Fruit fly (Drosophila melanogaster) whole organism, embryonic: Measurements from ENCODE around the gene Sgt1.
A peak's percentile ranks its signal among the peaks of the same experiment; 100 is the strongest.

Experiments used
- Adf1 ChIP-seq: fragments of 200-800 bp; sonication (Bioruptor generic); IDR thresholded peaks from 2 replicates; pipeline ENCODE4 v1.3.6; 2022; ENCODE audit warnings: missing biosample characterization, missing genetic modification characterization
- Awh ChIP-seq: fragments of 200-800 bp; sonication (Bioruptor generic); IDR thresholded peaks from 2 replicates; pipeline ENCODE4, ENCODE4 v1.3.6; 2022; ENCODE audit warnings: missing biosample characterization, missing genetic modification characterization
- Bgb ChIP-seq: fragments of 200-800 bp; sonication (Bioruptor generic); IDR thresholded peaks from 2 replicates; pipeline ENCODE4 v1.3.6; 2022; ENCODE audit warnings: missing biosample characterization, missing genetic modification characterization; ENCODE audit not compliant: partially characterized antibody
- BtbVII ChIP-seq: fragments of 200-800 bp; sonication (Bioruptor generic); optimal IDR thresholded peaks from 3 replicates; lab custom pipeline; 2017; ENCODE audit warnings: missing biosample characterization, mild to moderate bottlenecking, missing genetic modification characterization
- CG10147 ChIP-seq: fragments of 200-800 bp; sonication (Bioruptor generic); optimal IDR thresholded peaks from 2 replicates; lab custom pipeline; 2019; ENCODE audit warnings: missing biosample characterization, mild to moderate bottlenecking, missing genetic modification characterization, moderate library complexity
- CG10321 ChIP-seq: fragments of 200-800 bp; sonication (Bioruptor generic); IDR thresholded peaks from 2 replicates; pipeline ENCODE4 v1.3.6; 2022; ENCODE audit warnings: missing biosample characterization, missing genetic modification characterization
- CG11723 ChIP-seq: fragments of 200-800 bp; sonication (Bioruptor generic); optimal IDR thresholded peaks from 2 replicates; lab custom pipeline; 2017; ENCODE audit warnings: missing biosample characterization, mild to moderate bottlenecking, missing genetic modification characterization
- CG12219 ChIP-seq: fragments of 200-800 bp; sonication (Bioruptor generic); optimal IDR thresholded peaks from 3 replicates; lab custom pipeline; 2018; ENCODE audit warnings: missing biosample characterization, mild to moderate bottlenecking, missing genetic modification characterization
- CG14441 ChIP-seq: fragments of 200-800 bp; sonication (Bioruptor generic); IDR thresholded peaks from 2 replicates; pipeline ENCODE4 v1.3.6; 2022; ENCODE audit warnings: missing biosample characterization, missing genetic modification characterization
- CG14965 ChIP-seq: fragments of 200-800 bp; sonication (Bioruptor generic); optimal IDR thresholded peaks from 2 replicates; lab custom pipeline; 2016; ENCODE audit warnings: missing biosample characterization, missing genetic modification characterization, borderline replicate concordance
- CG16813 ChIP-seq: fragments of 200-800 bp; sonication (Bioruptor generic); IDR thresholded peaks from 3 replicates; pipeline ENCODE4 v1.3.6; 2022; ENCODE audit warnings: missing biosample characterization, missing genetic modification characterization; ENCODE audit not compliant: partially characterized antibody
- CG17829 ChIP-seq: fragments of 200-800 bp; optimal IDR thresholded peaks from 2 replicates; lab custom pipeline; 2019; ENCODE audit warnings: missing biosample characterization, mild to moderate bottlenecking, missing genetic modification characterization, moderate library complexity
- CG2712 ChIP-seq: fragments of 200-800 bp; optimal IDR thresholded peaks from 3 replicates; lab custom pipeline; 2019; ENCODE audit warnings: missing biosample characterization, mild to moderate bottlenecking, missing genetic modification characterization, moderate library complexity
- CG33557 ChIP-seq: fragments of 200-800 bp; sonication (Bioruptor generic); optimal IDR thresholded peaks from 2 replicates; lab custom pipeline; 2019; ENCODE audit warnings: missing biosample characterization, mild to moderate bottlenecking, missing genetic modification characterization, moderate library complexity
- CG3847 ChIP-seq: fragments of 200-800 bp; sonication (Bioruptor generic); IDR thresholded peaks from 2 replicates; pipeline ENCODE4 v1.3.6; 2022; ENCODE audit warnings: missing biosample characterization, missing genetic modification characterization
- CG3995 ChIP-seq: fragments of 200-800 bp; sonication (Bioruptor generic); optimal IDR thresholded peaks from 3 replicates; lab custom pipeline; 2016; ENCODE audit warnings: missing biosample characterization, missing genetic modification characterization
- CG6683 ChIP-seq: fragments of 200-800 bp; sonication (Bioruptor generic); optimal IDR thresholded peaks from 2 replicates; lab custom pipeline; 2017; ENCODE audit warnings: missing biosample characterization, mild to moderate bottlenecking, missing genetic modification characterization, missing genetic modification reagents
- CG7987 ChIP-seq: fragments of 200-800 bp; sonication (Bioruptor generic); optimal IDR thresholded peaks from 2 replicates; lab custom pipeline; 2018; ENCODE audit warnings: missing biosample characterization, mild to moderate bottlenecking, missing genetic modification characterization, moderate library complexity
- CG9876 ChIP-seq: fragments of 200-800 bp; sonication (Bioruptor generic); optimal IDR thresholded peaks from 2 replicates; lab custom pipeline; 2016; ENCODE audit warnings: missing biosample characterization, missing genetic modification characterization
- CTCF ChIP-seq: fragments of 200-800 bp; sonication (Bioruptor generic); optimal IDR thresholded peaks from 2 replicates; lab custom pipeline; 2017; ENCODE audit warnings: missing biosample characterization, mild to moderate bottlenecking, missing genetic modification characterization, moderate library complexity
- Dfd ChIP-seq, 2 experiments: fragments of >200 bp; optimal IDR thresholded peaks; 2 replicates each; lab custom pipeline; 2017; ENCODE audit warnings: missing biosample characterization in 2 of 2, missing genetic modification characterization in 2 of 2
- E2f2 ChIP-seq: fragments of 200-800 bp; sonication (Bioruptor generic); IDR thresholded peaks from 2 replicates; pipeline ENCODE4 v1.3.6; 2022; ENCODE audit warnings: missing biosample characterization, missing genetic modification characterization
- Ets65A ChIP-seq: fragments of 200-800 bp; sonication (Bioruptor generic); peaks from one replicate; lab custom pipeline; 2016; ENCODE audit warnings: missing biosample characterization, missing genetic modification characterization
- HHEX ChIP-seq: fragments of 200-800 bp; sonication (Bioruptor generic); optimal IDR thresholded peaks from 3 replicates; lab custom pipeline; 2017; ENCODE audit warnings: missing biosample characterization, mild to moderate bottlenecking, missing genetic modification characterization, missing genetic modification reagents
- HLH4C ChIP-seq: fragments of 200-800 bp; sonication (Bioruptor generic); IDR thresholded peaks from 3 replicates; pipeline ENCODE4 v1.3.6; 2022; ENCODE audit warnings: missing biosample characterization, missing genetic modification characterization; ENCODE audit not compliant: partially characterized antibody
- MESR4 ChIP-seq: fragments of 200-800 bp; sonication (Bioruptor generic); optimal IDR thresholded peaks from 2 replicates; lab custom pipeline; 2018; ENCODE audit warnings: missing biosample characterization, mild to moderate bottlenecking, missing genetic modification characterization, moderate library complexity
- Oaz ChIP-seq: fragments of 200-800 bp; sonication (Bioruptor generic); IDR thresholded peaks from 2 replicates; pipeline ENCODE4 v1.3.6; 2022; ENCODE audit warnings: missing biosample characterization, missing genetic modification characterization
- Sry-δ ChIP-seq: fragments of 200-800 bp; sonication (Bioruptor generic); optimal IDR thresholded peaks from 2 replicates; lab custom pipeline; 2016; ENCODE audit warnings: missing biosample characterization, missing genetic modification characterization
- abd-A ChIP-seq: fragments of 200-800 bp; sonication (Bioruptor generic); optimal IDR thresholded peaks from 3 replicates; lab custom pipeline; 2019; ENCODE audit warnings: missing biosample characterization, mild to moderate bottlenecking, missing genetic modification characterization, moderate library complexity
- ara ChIP-seq: fragments of 200-800 bp; sonication (Bioruptor generic); IDR thresholded peaks from 2 replicates; pipeline ENCODE4 v1.3.6; 2022; ENCODE audit warnings: missing biosample characterization, missing genetic modification characterization
- croc ChIP-seq: fragments of 200-800 bp; sonication (Bioruptor generic); conservative IDR thresholded peaks from 3 replicates; pipeline ENCODE4 v1.3.6; 2022; ENCODE audit warnings: missing biosample characterization, missing genetic modification characterization
- dmrt11E ChIP-seq: fragments of 200-800 bp; sonication (Bioruptor generic); optimal IDR thresholded peaks from 3 replicates; lab custom pipeline; 2018; ENCODE audit warnings: missing biosample characterization, mild to moderate bottlenecking, missing genetic modification characterization, moderate library complexity
- emc ChIP-seq: fragments of 200-800 bp; sonication (Bioruptor generic); optimal IDR thresholded peaks from 2 replicates; lab custom pipeline; 2016; ENCODE audit warnings: missing biosample characterization, missing genetic modification characterization
- ems ChIP-seq: fragments of 200-800 bp; sonication (Bioruptor generic); optimal IDR thresholded peaks from 3 replicates; lab custom pipeline; 2016; ENCODE audit warnings: missing biosample characterization, missing genetic modification characterization
- eve ChIP-seq, 2 experiments: fragments of >200 bp; optimal IDR thresholded peaks; 2 replicates each; lab custom pipeline; 2017; ENCODE audit warnings: missing biosample characterization in 2 of 2, missing genetic modification characterization in 2 of 2
- hkb ChIP-seq, 2 experiments: fragments of 200-800 bp in 1 of 2; fragments of >200 bp in 1 of 2; sonication (Bioruptor generic) in 1 of 2; IDR thresholded peaks in 1 of 2; optimal IDR thresholded peaks in 1 of 2; 2 replicates each; pipeline versions ENCODE4 v1.3.6 to Lab custom; 2017 to 2022; ENCODE audit warnings: missing biosample characterization in 1 of 2, missing genetic modification characterization in 1 of 2
- insv ChIP-seq, 2 experiments: fragments of 200-800 bp; sonication (Bioruptor generic); optimal IDR thresholded peaks; 3 replicates each; lab custom pipeline; 2016 to 2018; ENCODE audit warnings: missing biosample characterization in 2 of 2, missing genetic modification characterization in 2 of 2
- jumu ChIP-seq: fragments of 200-800 bp; sonication (Bioruptor generic); optimal IDR thresholded peaks from 3 replicates; lab custom pipeline; 2016; ENCODE audit warnings: missing biosample characterization, missing genetic modification characterization
- lilli ChIP-seq: fragments of 200-800 bp; sonication (Bioruptor generic); optimal IDR thresholded peaks from 3 replicates; lab custom pipeline; 2016; ENCODE audit warnings: missing biosample characterization, missing genetic modification characterization
- mam ChIP-seq: fragments of 200-800 bp; sonication (Bioruptor generic); optimal IDR thresholded peaks from 3 replicates; lab custom pipeline; 2016; ENCODE audit warnings: missing biosample characterization, missing genetic modification characterization
- mirr ChIP-seq: fragments of 200-800 bp; sonication (Bioruptor generic); optimal IDR thresholded peaks from 3 replicates; lab custom pipeline; 2018; ENCODE audit warnings: missing biosample characterization, mild to moderate bottlenecking, missing genetic modification characterization
- nerfin-1 ChIP-seq: fragments of 200-800 bp; sonication (Bioruptor generic); optimal IDR thresholded peaks from 3 replicates; lab custom pipeline; 2019; ENCODE audit warnings: missing biosample characterization, mild to moderate bottlenecking, missing genetic modification characterization, moderate library complexity
- nmo ChIP-seq: fragments of 200-800 bp; sonication (Bioruptor generic); optimal IDR thresholded peaks from 2 replicates; lab custom pipeline; 2018; ENCODE audit warnings: missing biosample characterization, mild to moderate bottlenecking, missing genetic modification characterization, moderate library complexity
- oc ChIP-seq: fragments of 200-800 bp; sonication (Bioruptor generic); optimal IDR thresholded peaks from 2 replicates; lab custom pipeline; 2018; ENCODE audit warnings: missing biosample characterization, mild to moderate bottlenecking, missing genetic modification characterization, moderate library complexity
- phol ChIP-seq: fragments of 200-800 bp; sonication (Bioruptor generic); optimal IDR thresholded peaks from 3 replicates; lab custom pipeline; 2018; ENCODE audit warnings: missing biosample characterization, mild to moderate bottlenecking, missing genetic modification characterization, moderate library complexity
- repo ChIP-seq: fragments of 200-800 bp; sonication (Bioruptor generic); optimal IDR thresholded peaks from 2 replicates; lab custom pipeline; 2016; ENCODE audit warnings: missing biosample characterization, missing genetic modification characterization
- ro ChIP-seq: fragments of 200-800 bp; sonication (Bioruptor generic); IDR thresholded peaks from 2 replicates; pipeline ENCODE4 v1.3.6; 2022; ENCODE audit warnings: missing biosample characterization, missing genetic modification characterization
- salm ChIP-seq: fragments of 200-800 bp; sonication (Bioruptor generic); optimal IDR thresholded peaks from 2 replicates; lab custom pipeline; 2018; ENCODE audit warnings: missing biosample characterization, mild to moderate bottlenecking, missing genetic modification characterization
- sna ChIP-seq: fragments of 200-800 bp; sonication (Bioruptor generic); IDR thresholded peaks from 2 replicates; pipeline ENCODE4 v1.3.6; 2022; ENCODE audit warnings: missing biosample characterization, missing genetic modification characterization; ENCODE audit not compliant: partially characterized antibody
- stc ChIP-seq: fragments of 200-800 bp; sonication (Bioruptor generic); IDR thresholded peaks from 2 replicates; pipeline ENCODE4 v1.3.6; 2022; ENCODE audit warnings: missing biosample characterization, missing genetic modification characterization
- zen2 ChIP-seq: fragments of 200-800 bp; sonication (Bioruptor generic); IDR thresholded peaks from 3 replicates; pipeline ENCODE4 v1.3.6; 2022; ENCODE audit warnings: missing biosample characterization, missing genetic modification characterization; ENCODE audit not compliant: partially characterized antibody

The Sgt1 gene

dm6 chr3R:8269740-8270139 is 35.3 kb downstream of the Sgt1 start, which contains the start of gene CG9630 (continued):
- TF ChIP-seq nerfin-1 (tag; lab: Kevin White, UChicago) (no peak), CG10321 (0 out of 2 replicates have a peak, but pooled peaks have one; percentile 5), CG6683 (GFP tag; lab: Kevin White, UChicago) (no peak), insv (GFP tag; optimal IDR thresholded peaks at IDR 0.05; lab: Kevin White, UChicago) (peak in 1 of 2 experiments; percentile 2), sna (GFP tag; lab: Robert Waterston, UW) (peak; percentile 71; the same call in 1 of the 2 replicates), CG12219 (GFP tag; lab: Kevin White, UChicago) (no peak), CG10147 (GFP tag; lab: Kevin White, UChicago) (no peak), mam (GFP tag; lab: Kevin White, UChicago) (no peak), Oaz (GFP tag; lab: Robert Waterston, UW) (no peak), croc (GFP tag; lab: Robert Waterston, UW) (no peak), CG16813 (peak; percentile 59; the same call in 1 of the 3 replicates), stc (GFP tag; lab: Robert Waterston, UW) (no peak), salm (no peak), CG14441 (GFP tag; lab: Robert Waterston, UW) (no peak), CG17829 (tag; lab: Kevin White, UChicago) (peak; percentile 48), CG3847 (GFP tag; lab: Robert Waterston, UW) (peak; percentile 88), jumu (GFP tag; lab: Kevin White, UChicago) (no peak), ems (GFP tag; lab: Kevin White, UChicago) (no peak), CTCF (peak; percentile 40), Sry-δ (GFP tag; lab: Kevin White, UChicago) (peak; percentile 75), phol (tag; lab: Kevin White, UChicago) (peak; percentile 66), Dfd (GFP tag; optimal IDR thresholded peaks at IDR 0.05; lab: Kevin White, UChicago) (no peak), repo (GFP tag; lab: Kevin White, UChicago) (no peak), mirr (GFP tag; lab: Kevin White, UChicago) (no peak), Bgb (GFP tag; lab: Robert Waterston, UW) (peak; percentile 73), Ets65A (GFP tag; lab: Kevin White, UChicago) (no peak), oc (peak; percentile 51), nmo (peak; percentile 10), CG9876 (GFP tag; lab: Kevin White, UChicago) (no peak), lilli (GFP tag; lab: Kevin White, UChicago) (no peak), CG14965 (GFP tag; lab: Kevin White, UChicago) (no peak), dmrt11E (tag; lab: Kevin White, UChicago) (no peak), ro (GFP tag; lab: Robert Waterston, UW) (no peak), Adf1 (GFP tag; lab: Robert Waterston, UW) (0 out of 2 replicates have a peak, but pooled peaks have one; percentile 16), abd-A (tag; lab: Kevin White, UChicago) (no peak), CG11723 (no peak), CG33557 (no peak), zen2 (GFP tag; lab: Robert Waterston, UW) (peak; percentile 68; the same call in 2 of the 3 replicates), emc (GFP tag; lab: Kevin White, UChicago) (no peak), HHEX (GFP tag; lab: Kevin White, UChicago) (no peak), MESR4 (GFP tag; lab: Kevin White, UChicago) (peak; percentile 77), BtbVII (no peak), CG3995 (GFP tag; lab: Kevin White, UChicago) (peak; percentile 38), ara (GFP tag; lab: Robert Waterston, UW) (0 out of 2 replicates have a peak, but pooled peaks have one; percentile 12), HLH4C (GFP tag; lab: Robert Waterston, UW) (peak; percentile 54; the same call in 2 of the 3 replicates), hkb (optimal IDR thresholded peaks at IDR 0.05; lab: Kevin White, UChicago) (peak; percentile 48), hkb (GFP tag; IDR thresholded peaks at IDR 0.05; lab: Robert Waterston, UW) (no peak), eve (GFP tag; optimal IDR thresholded peaks at IDR 0.05; lab: Kevin White, UChicago) (no peak), Awh (GFP tag; lab: Robert Waterston, UW) (no peak), CG7987 (GFP tag; lab: Kevin White, UChicago) (peak; percentile 47), CG2712 (tag; lab: Kevin White, UChicago) (peak; percentile 24), E2f2 (GFP tag; lab: Robert Waterston, UW) (peak; percentile 100)
